Worm (Caenorhabditis elegans) whole organism, L1 larva: ENCODE data around the gene npp-15.

ENCODE experiments used
- elt-2 ChIP-seq: sonication (generic microtip); optimal IDR thresholded peaks from 2 replicates; lab custom pipeline; 2016; ENCODE audit warnings: missing genetic modification characterization, mild to moderate bottlenecking, inconsistent platforms, missing compliant biosample characterization, missing genetic modification reagents
- lin-39 ChIP-seq: fragments of 150-350 bp; optimal IDR thresholded peaks from 2 replicates; lab custom pipeline; 2014; ENCODE audit warnings: missing biosample characterization, missing genetic modification reagents, missing genetic modification characterization
- nhr-237 ChIP-seq: fragments of 150-350 bp; optimal IDR thresholded peaks from 2 replicates; lab custom pipeline; 2014; ENCODE audit warnings: missing biosample characterization, missing genetic modification characterization

ce11 chrIII:7892333-7892732 lies 36.5 kb upstream of the npp-15 start:
- TF ChIP-seq elt-2 (tag; lab: Kevin White, UChicago) (no peak), nhr-237 (tag; lab: Kevin White, UChicago) (no peak), lin-39 (tag; lab: Kevin White, UChicago) (no peak)
